Worm (Caenorhabditis elegans): Measurements from ENCODE around the gene egl-3.
A peak's percentile ranks its signal among the peaks of the same experiment; 100 is the strongest.

egl-3 gene

DNA sequence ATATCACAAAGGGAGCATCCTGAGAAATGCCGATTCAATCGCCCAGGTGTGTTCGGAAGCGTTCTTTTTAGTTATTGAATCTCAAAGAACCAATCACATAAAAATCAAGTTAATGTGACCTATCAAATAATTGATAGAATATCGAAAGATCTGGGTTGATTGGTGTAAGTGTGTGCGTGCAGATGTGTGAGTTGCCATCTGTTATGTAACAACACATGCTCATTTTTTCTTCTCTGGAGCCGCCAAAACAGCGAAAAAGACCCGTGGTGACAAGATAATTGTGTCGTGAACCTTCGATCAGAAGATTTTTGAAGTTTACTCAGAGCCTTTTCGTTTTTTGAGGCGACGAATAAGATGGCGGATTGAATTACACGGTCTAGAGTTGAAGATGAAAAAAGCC lies 26.8 kb downstream of the egl-3 start:
- TF ChIP-seq nhr-237 (tag; optimal IDR thresholded peaks at IDR 0.05), result no peak
- TF ChIP-seq fkh-10 (GFP tag; optimal IDR thresholded peaks at IDR 0.05), result no peak
- TF ChIP-seq ceh-16 (tag; optimal IDR thresholded peaks at IDR 0.05), result no peak
- TF ChIP-seq nfya-1 (tag; optimal IDR thresholded peaks at IDR 0.05; ENCODE audit: insufficient read depth), result peak; percentile 29
- no peak for TF ChIP-seq snpc-4 (tag; optimal IDR thresholded peaks at IDR 0.05)
- no peak for TF ChIP-seq unc-62 (GFP tag; optimal IDR thresholded peaks at IDR 0.05)
- no peak for TF ChIP-seq nhr-11 (tag; optimal IDR thresholded peaks at IDR 0.05)
- TF ChIP-seq ZK546.5 (tag; optimal IDR thresholded peaks at IDR 0.05), result no peak
- TF ChIP-seq egl-5 (tag; optimal IDR thresholded peaks at IDR 0.05), result peak; percentile 81
- TF ChIP-seq pqm-1 (tag; optimal IDR thresholded peaks at IDR 0.05), result no peak
- no peak for TF ChIP-seq nhr-77 (tag; optimal IDR thresholded peaks at IDR 0.05)
- TF ChIP-seq ama-1 (optimal IDR thresholded peaks at IDR 0.05), result no peak
- TF ChIP-seq tbx-2 (tag; optimal IDR thresholded peaks at IDR 0.05), result no peak
- TF ChIP-seq nhr-23 (tag; optimal IDR thresholded peaks at IDR 0.05), result no peak

DNA sequence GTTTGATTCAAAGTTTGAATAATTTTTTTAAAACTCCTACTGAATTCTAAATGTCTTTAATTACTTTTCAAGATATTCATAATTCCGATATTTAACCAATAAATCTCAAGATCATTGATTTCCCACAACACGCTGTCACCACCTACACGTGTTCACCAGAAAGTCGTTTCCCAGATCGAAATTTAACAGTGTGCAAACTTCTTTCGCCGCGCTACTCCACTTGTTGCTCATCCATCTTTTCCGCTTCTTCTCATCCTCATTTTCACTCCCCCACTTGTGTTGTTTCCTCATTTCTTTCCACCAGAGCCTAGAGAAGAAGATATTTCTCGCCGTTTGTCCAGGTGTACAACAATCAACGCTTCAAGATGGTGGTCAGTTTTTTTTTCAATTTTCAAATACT lies 27.9 kb downstream of the egl-3 start, which contains the start of gene C51E3.9:
Gene C51E3.9 (plus strand): TSS at position 301 of the 400 bp plus-strand sequence.
- peak; percentile 42 for TF ChIP-seq lin-39 (tag; optimal IDR thresholded peaks at IDR 0.05)
- no peak for TF ChIP-seq nhr-23 (tag; optimal IDR thresholded peaks at IDR 0.05)

DNA sequence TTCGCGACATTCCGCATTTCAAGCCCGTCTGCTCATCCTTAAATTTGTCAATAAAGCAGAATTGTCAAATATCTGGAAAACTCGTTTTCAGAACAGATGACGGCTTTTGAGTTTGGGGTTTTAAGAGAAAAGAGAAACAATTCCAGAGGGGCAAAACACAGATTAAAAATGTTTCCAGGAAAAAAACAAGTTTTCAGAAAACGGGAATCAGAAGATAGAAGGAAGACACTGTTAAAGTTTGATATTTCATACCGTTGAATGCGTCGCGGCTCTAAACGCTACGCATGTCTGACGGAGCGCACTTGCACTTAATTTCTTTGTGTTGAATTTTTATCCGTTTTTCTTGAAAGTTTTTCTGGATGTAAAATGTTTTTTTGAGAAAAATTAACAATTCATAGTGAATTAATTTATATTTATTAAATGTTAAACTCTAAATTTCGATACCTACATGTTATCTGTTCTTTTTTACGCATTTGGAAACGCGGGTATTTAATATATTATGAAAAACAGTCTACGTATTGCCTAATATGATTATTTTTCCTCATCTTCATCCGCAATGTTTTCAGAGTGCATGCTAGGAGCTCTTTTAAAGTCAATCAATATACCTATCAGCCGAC lies 39.4 kb downstream of the egl-3 start, which contains the start of the genes C08B6.18, wdr-20 and C08B6.8:
Gene C08B6.18 (minus strand): TSS at position 51 of the 617 bp plus-strand sequence.
Gene wdr-20 (minus strand): TSS at position 82 of the 617 bp plus-strand sequence.
Gene C08B6.8 (plus strand): TSS at position 567 of the 617 bp plus-strand sequence.
- TF ChIP-seq elt-2 (tag; optimal IDR thresholded peaks at IDR 0.05) (no peak), ama-1 (optimal IDR thresholded peaks at IDR 0.05) (no peak), nfya-1 (tag; optimal IDR thresholded peaks at IDR 0.05; ENCODE audit: insufficient read depth) (peak; percentile 52), lin-15B (tag; optimal IDR thresholded peaks at IDR 0.05) (peak; percentile 84), ceh-28 (tag; optimal IDR thresholded peaks at IDR 0.05) (no peak), nhr-23 (tag; optimal IDR thresholded peaks at IDR 0.05) (no peak), snpc-4 (tag; optimal IDR thresholded peaks at IDR 0.05) (peak; percentile 75), fkh-10 (GFP tag; optimal IDR thresholded peaks at IDR 0.05) (no peak), egl-5 (tag; optimal IDR thresholded peaks at IDR 0.05) (no peak), jun-1 (tag; optimal IDR thresholded peaks at IDR 0.05) (no peak), unc-39 (tag; optimal IDR thresholded peaks at IDR 0.05) (no peak), pqm-1 (tag; optimal IDR thresholded peaks at IDR 0.05) (no peak), pha-4 (tag; optimal IDR thresholded peaks at IDR 0.05) (peak; percentile 50), nhr-25 (tag; optimal IDR thresholded peaks at IDR 0.05) (peak; percentile 17), zag-1 (tag; optimal IDR thresholded peaks at IDR 0.05) (no peak)

DNA sequence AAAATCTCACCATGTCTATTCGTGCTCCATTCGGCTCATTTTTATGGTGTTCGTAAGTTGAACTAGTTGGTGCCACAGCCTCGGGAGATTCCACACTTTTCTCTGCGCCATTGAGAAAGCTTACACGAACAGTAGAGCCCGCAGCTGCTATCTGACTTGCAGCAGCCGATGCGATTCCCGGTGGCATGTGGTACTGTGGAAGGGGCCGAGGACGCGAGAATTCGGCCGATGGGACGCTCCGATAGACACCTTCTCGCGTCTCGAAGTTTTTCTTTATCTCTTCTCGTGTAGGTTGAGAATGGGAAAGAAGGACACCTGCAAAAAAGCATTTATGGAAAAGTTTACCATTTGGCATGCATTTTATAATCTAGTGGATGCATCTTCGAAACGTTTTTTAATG lies 40.3 kb downstream of the egl-3 start:
- no peak for TF ChIP-seq fos-1 (tag; optimal IDR thresholded peaks at IDR 0.05)
- no peak for TF ChIP-seq ztf-4 (tag; optimal IDR thresholded peaks at IDR 0.05)
- TF ChIP-seq nhr-23 (tag; optimal IDR thresholded peaks at IDR 0.05), result peak; percentile 23
- no peak for TF ChIP-seq nhr-76 (tag; optimal IDR thresholded peaks at IDR 0.05)
- no peak for TF ChIP-seq nhr-25 (tag; optimal IDR thresholded peaks at IDR 0.05)
- TF ChIP-seq elt-2 (tag; optimal IDR thresholded peaks at IDR 0.05), result no peak
- TF ChIP-seq nhr-237 (tag; optimal IDR thresholded peaks at IDR 0.05), result no peak
- no peak for TF ChIP-seq ceh-28 (tag; optimal IDR thresholded peaks at IDR 0.05)
- TF ChIP-seq elt-1 (tag; optimal IDR thresholded peaks at IDR 0.05), result no peak

DNA sequence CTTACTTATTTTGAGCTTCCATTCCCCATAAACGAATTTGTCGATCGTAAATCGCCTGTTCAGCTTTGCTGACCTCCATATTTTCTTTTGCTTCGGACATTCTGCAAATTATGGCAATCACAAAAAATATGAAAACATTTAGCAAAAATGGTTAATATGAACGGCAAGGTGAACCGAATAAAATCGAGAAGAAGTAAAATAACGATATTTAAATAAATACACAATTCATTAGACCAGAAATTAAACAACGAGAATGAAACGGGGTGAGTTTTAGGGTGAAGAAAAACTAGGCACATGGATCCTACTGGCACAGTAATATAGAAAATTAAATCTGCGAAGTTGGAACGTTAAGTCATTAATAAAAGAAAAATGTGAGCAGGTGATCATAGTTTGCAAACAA lies 43.4 kb downstream of the egl-3 start, which contains the start of gene aos-1:
Gene aos-1 (minus strand): TSS at position 101 of the 400 bp plus-strand sequence.
- TF ChIP-seq egl-5 (tag; optimal IDR thresholded peaks at IDR 0.05), result no peak
- TF ChIP-seq nhr-28 (tag; optimal IDR thresholded peaks at IDR 0.05), result no peak
- no peak for TF ChIP-seq lin-15B (tag; optimal IDR thresholded peaks at IDR 0.05)

DNA sequence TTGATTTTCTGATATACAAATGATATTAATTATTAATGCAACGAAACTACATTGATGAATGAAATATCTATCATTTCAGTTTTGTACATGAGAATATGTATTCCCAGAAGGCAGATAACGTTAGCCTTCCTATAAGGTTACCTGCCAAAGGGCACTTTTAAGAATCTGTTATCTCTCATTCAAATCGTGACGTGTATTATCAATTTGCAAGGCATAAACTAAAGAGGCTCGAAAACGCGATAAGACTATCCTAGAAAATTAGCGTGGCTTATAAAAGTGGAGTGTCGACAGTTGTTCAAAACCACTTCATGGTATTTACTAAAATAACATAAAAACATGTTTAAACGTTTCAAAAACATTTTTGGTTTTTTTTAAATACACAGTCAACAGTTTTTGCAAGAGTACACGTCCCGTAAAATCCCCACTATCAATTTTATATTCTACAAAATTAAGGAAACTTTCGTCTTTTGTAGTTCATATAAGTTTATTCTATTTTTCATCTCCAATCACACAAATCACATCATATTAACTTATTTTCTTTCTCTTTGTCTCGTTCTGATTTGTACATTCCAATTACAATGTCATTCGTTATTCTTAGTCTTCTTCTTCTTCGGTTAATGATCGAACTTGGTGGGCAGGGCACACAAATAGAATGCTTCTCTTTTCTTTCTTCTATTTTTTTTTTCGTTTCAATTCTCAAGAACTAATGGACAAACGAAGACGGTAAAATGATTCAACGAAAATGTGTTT lies 48.6 kb downstream of the egl-3 start, which contains the start of gene C08B6.10:
Gene C08B6.10 (plus strand): TSS at position 700 of the 750 bp plus-strand sequence.
- TF ChIP-seq jun-1 (tag; optimal IDR thresholded peaks at IDR 0.05) (no peak), elt-2 (tag; optimal IDR thresholded peaks at IDR 0.05) (peak; percentile 68), nhr-76 (tag; optimal IDR thresholded peaks at IDR 0.05) (no peak), unc-62 (GFP tag; optimal IDR thresholded peaks at IDR 0.05) (no peak), R02D3.7 (tag; optimal IDR thresholded peaks at IDR 0.05) (no peak), mml-1 (tag; optimal IDR thresholded peaks at IDR 0.05) (no peak), ama-1 (optimal IDR thresholded peaks at IDR 0.05) (no peak)
